Fruit fly (Drosophila melanogaster) whole organism, adult: Measurements from ENCODE around the gene gukh.

ENCODE experiments used
- CG11617 ChIP-seq: fragments of 200-800 bp; sonication (Bioruptor generic); optimal IDR thresholded peaks from 2 replicates; lab custom pipeline; 2017; ENCODE audit warnings: mild to moderate bottlenecking, missing biosample characterization, missing genetic modification reagents, missing genetic modification characterization
- CG12768 ChIP-seq: fragments of 200-800 bp; sonication (Bioruptor generic); optimal IDR thresholded peaks from 2 replicates; lab custom pipeline; 2017; ENCODE audit warnings: missing biosample characterization, missing genetic modification characterization, mild to moderate bottlenecking, moderate library complexity, missing genetic modification reagents
- CG14711 ChIP-seq: fragments of 200-800 bp; sonication (Bioruptor generic); optimal IDR thresholded peaks from 2 replicates; lab custom pipeline; 2018; ENCODE audit warnings: missing biosample characterization, mild to moderate bottlenecking, missing genetic modification characterization, moderate library complexity
- CG33017 ChIP-seq: fragments of 200-800 bp; sonication (Bioruptor generic); optimal IDR thresholded peaks from 2 replicates; lab custom pipeline; 2018; ENCODE audit warnings: missing biosample characterization, mild to moderate bottlenecking, missing genetic modification characterization, moderate library complexity
- CG5204 ChIP-seq: fragments of 200-800 bp; sonication (Bioruptor generic); optimal IDR thresholded peaks from 2 replicates; lab custom pipeline; 2016; ENCODE audit warnings: missing biosample characterization, missing genetic modification characterization
- CG7045 ChIP-seq: fragments of 200-800 bp; sonication (Bioruptor generic); optimal IDR thresholded peaks from 2 replicates; lab custom pipeline; 2017; ENCODE audit warnings: missing biosample characterization, mild to moderate bottlenecking, missing genetic modification characterization
- CG7101 ChIP-seq: fragments of 200-800 bp; sonication (Bioruptor generic); optimal IDR thresholded peaks from 2 replicates; lab custom pipeline; 2018; ENCODE audit warnings: missing biosample characterization, mild to moderate bottlenecking, missing genetic modification characterization, moderate library complexity
- Crg-1 ChIP-seq: fragments of 200-800 bp; sonication (Bioruptor generic); optimal IDR thresholded peaks from 2 replicates; lab custom pipeline; 2016; ENCODE audit warnings: missing biosample characterization, missing genetic modification characterization
- bab1 ChIP-seq: fragments of 200-800 bp; sonication (Bioruptor generic); optimal IDR thresholded peaks from 3 replicates; lab custom pipeline; 2019; ENCODE audit warnings: missing biosample characterization, mild to moderate bottlenecking, missing genetic modification characterization, moderate library complexity
- cic ChIP-seq: fragments of 200-800 bp; sonication (Bioruptor generic); optimal IDR thresholded peaks from 2 replicates; lab custom pipeline; 2017; ENCODE audit warnings: missing biosample characterization, mild to moderate bottlenecking, missing genetic modification characterization, moderate library complexity
- ovo ChIP-seq: fragments of 200-800 bp; sonication (Bioruptor generic); optimal IDR thresholded peaks from 2 replicates; lab custom pipeline; 2016; ENCODE audit warnings: missing biosample characterization, missing genetic modification characterization
- tj ChIP-seq: fragments of 200-800 bp; sonication (Bioruptor generic); optimal IDR thresholded peaks from 3 replicates; lab custom pipeline; 2017; ENCODE audit warnings: missing biosample characterization, mild to moderate bottlenecking, missing genetic modification characterization, moderate library complexity
- toe ChIP-seq: fragments of 200-800 bp; sonication (Bioruptor generic); optimal IDR thresholded peaks from 2 replicates; lab custom pipeline; 2016; ENCODE audit warnings: missing biosample characterization, missing genetic modification characterization

DNA sequence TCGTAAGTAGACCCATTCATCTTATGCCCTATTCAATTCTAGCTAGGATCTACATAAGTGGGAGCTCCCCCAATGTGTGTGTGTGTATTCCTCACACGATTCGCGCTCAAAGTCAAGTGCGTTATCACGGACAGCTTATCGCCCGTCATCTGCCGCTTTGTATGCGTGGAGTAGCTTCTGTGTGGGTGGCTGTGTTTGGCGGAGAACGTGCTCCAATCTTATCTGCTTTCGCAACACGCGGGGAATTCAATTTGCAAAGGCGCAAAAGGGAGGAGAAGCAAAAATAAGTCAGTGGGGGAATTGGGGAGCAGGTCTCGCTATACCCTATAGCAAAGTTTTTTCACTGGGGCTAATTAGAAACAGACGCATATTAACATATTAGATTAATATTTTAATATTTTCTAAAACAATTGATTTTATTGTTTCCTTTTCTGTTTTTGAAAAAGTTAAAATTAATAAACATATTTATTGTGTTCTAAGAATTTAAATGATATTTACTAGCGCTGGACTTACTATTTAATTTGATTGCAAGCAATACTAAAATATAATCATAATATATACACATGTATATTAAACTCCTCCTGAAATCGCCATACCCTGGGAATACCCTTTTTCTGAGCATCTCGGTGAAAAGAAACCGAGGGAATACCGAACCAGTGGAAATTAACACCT lies 1.4 kb downstream of the gukh start:
- TF ChIP-seq CG33017 (peak; percentile 66), CG12768 (GFP tag; lab: Kevin White, UChicago) (peak; percentile 57), CG14711 (tag; lab: Kevin White, UChicago) (peak; percentile 82), tj (GFP tag; lab: Kevin White, UChicago) (no peak), CG7045 (GFP tag; lab: Kevin White, UChicago) (peak; percentile 46), toe (GFP tag; lab: Kevin White, UChicago) (peak; percentile 1), bab1 (peak; percentile 62), CG11617 (GFP tag; lab: Kevin White, UChicago) (peak; percentile 80), cic (no peak), CG7101 (tag; lab: Kevin White, UChicago) (peak; percentile 86), Crg-1 (GFP tag; lab: Kevin White, UChicago) (peak; percentile 9), CG5204 (peak; percentile 44), ovo (GFP tag; lab: Kevin White, UChicago) (no peak)
